Worm (Caenorhabditis elegans): ENCODE results near the gene F19H6.4.

DNA sequence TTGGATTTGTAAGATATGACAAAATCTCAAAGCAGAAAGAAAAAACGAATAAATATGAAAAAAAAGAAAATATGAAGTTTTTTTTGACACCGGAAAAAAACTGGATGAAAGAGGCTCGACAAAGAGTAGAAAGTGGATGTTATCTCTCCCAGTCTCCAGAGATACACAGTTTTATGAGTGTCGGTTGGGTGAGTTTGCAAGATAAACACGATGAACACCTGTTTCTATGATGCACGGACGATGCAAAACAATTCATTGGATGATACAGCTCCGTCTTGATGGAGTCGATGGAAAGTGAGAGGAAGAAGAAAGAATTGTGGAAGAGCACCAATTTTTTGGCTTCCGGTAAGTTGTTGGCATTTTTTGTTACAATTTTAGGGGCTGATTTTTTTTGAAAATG, 50.3 kb downstream of the F19H6.4 start:
- TF ChIP-seq dmd-4 (tag; optimal IDR thresholded peaks at IDR 0.05) (no peak), ztf-11 (tag; optimal IDR thresholded peaks at IDR 0.05) (no peak)
